Fruit fly (Drosophila melanogaster): ENCODE results near the gene 5PtaseI.

Gene 5PtaseI

DNA sequence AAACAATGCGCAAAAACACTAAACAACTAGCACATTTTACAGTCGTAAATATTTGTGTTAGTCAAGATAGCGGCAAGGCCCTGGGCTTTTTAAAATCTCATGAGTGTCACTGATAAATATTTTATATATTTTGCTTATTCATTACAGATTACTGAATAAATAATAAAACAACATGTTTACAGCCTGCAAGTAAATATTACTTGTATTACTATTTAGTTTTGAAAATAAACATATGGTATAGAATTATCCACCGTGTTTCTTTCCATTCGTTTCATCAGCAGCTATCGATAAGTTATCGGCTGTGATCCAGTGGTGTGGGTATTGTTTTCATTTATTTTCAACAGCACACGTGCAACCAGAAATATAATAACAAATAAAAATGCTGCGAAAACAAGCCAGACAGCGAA lies 29.6 kb upstream of the 5PtaseI start, which contains the start of the genes shams and CG11920 (continued):
- TF ChIP-seq Gsc (GFP tag; IDR thresholded peaks at IDR 0.05) = no peak

DNA sequence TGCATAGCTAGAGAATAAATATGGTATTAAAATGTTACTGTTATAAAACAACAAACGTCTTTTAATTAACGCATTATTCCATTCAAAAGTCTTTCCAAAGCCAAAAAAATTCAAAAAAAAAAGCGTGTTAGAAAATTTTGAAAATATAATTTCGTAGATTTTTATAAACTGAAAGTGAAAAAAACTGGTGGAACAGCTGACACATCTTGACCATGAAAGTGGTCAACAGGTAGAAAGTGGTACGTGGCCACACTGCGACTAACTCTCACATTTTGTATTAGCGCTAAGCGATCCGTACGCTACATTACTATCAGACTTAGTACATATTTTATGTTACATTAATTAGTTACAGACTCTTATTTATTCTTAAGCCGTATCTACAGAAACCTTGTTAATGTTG lies 25.9 kb upstream of the 5PtaseI start, which contains the start of gene CG11836:
Gene CG11836 (plus strand): TSS at position 256 of the 400 bp plus-strand sequence.
- no peak for TF ChIP-seq CG16863 (GFP tag; optimal IDR thresholded peaks at IDR 0.05)
- TF ChIP-seq MBD-R2 (GFP tag; IDR thresholded peaks at IDR 0.05) = 0 out of 2 replicates have a peak, but pooled peaks have one; percentile 8
- no peak for TF ChIP-seq Ets65A (GFP tag)
- no peak for TF ChIP-seq CG1602 (GFP tag; optimal IDR thresholded peaks at IDR 0.05)
- no peak for TF ChIP-seq CG7786 (GFP tag; optimal IDR thresholded peaks at IDR 0.05)
- no peak for TF ChIP-seq Gug (GFP tag; IDR thresholded peaks at IDR 0.05)
- TF ChIP-seq gce (GFP tag; IDR thresholded peaks at IDR 0.05) = no peak
- peak in 1 of 2 experiments; percentile 74 for TF ChIP-seq crp (GFP tag; optimal IDR thresholded peaks at IDR 0.05)
- peak; percentile 59 for TF ChIP-seq gfzf (GFP tag; optimal IDR thresholded peaks at IDR 0.05)
- no peak for TF ChIP-seq CG6765 (GFP tag; optimal IDR thresholded peaks at IDR 0.05)
- TF ChIP-seq row (GFP tag; IDR thresholded peaks at IDR 0.05) = 0 out of 3 replicates have a peak, but pooled peaks have one; percentile 29
- TF ChIP-seq CG10366 (GFP tag; IDR thresholded peaks at IDR 0.05) = no peak
- no peak for TF ChIP-seq Poxn (GFP tag; IDR thresholded peaks at IDR 0.05)
- no peak for TF ChIP-seq CG3065 (GFP tag; optimal IDR thresholded peaks at IDR 0.05)
- no peak for TF ChIP-seq CG12659 (GFP tag; optimal IDR thresholded peaks at IDR 0.05)
- no peak for TF ChIP-seq CG17612 (GFP tag; IDR thresholded peaks at IDR 0.05)
- TF ChIP-seq peb (GFP tag; IDR thresholded peaks at IDR 0.05) = no peak
- TF ChIP-seq tup (GFP tag; optimal IDR thresholded peaks at IDR 0.05) = no peak
- TF ChIP-seq Fer1 (GFP tag; optimal IDR thresholded peaks at IDR 0.05) = no peak
- no peak for TF ChIP-seq CG32532 (GFP tag; IDR thresholded peaks at IDR 0.05)
- TF ChIP-seq knrl (GFP tag; IDR thresholded peaks at IDR 0.05; ENCODE audit: partially characterized antibody) = no peak
- no peak for TF ChIP-seq CG7372 (GFP tag; IDR thresholded peaks at IDR 0.05)
- no peak for TF ChIP-seq CG32767 (GFP tag; IDR thresholded peaks at IDR 0.05)
- TF ChIP-seq sc (optimal IDR thresholded peaks at IDR 0.05) = no peak
- no peak for TF ChIP-seq sc (GFP tag; optimal IDR thresholded peaks at IDR 0.05)
- no peak for TF ChIP-seq CG13775 (GFP tag; optimal IDR thresholded peaks at IDR 0.05)

DNA sequence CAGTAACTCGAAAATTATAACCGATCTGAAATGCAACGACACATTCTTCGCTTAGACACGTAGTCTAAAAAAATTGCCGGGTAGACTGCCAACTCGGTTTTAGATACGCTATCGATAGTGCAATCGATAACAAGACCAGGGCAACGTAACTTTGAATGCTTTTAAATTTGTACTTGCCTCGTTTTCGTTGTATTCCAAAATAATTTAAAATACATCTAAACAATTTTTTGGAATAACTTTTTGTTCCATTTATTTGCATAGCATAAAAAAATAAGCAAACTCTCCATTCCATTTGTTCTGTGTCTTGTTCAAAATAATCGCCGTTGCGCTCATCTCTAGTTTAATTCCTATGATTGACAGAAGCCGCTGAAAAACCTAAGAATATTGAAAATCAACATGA lies 24.6 kb upstream of the 5PtaseI start, which contains the start of the genes Stt3B and CG11839:
Gene Stt3B (minus strand): TSS at position 69 of the 400 bp plus-strand sequence.
Gene CG11839 (plus strand): TSS at position 359 of the 400 bp plus-strand sequence.
- TF ChIP-seq CG7987 (GFP tag; optimal IDR thresholded peaks at IDR 0.05) (peak; percentile 30), CG12659 (GFP tag; optimal IDR thresholded peaks at IDR 0.05) (peak; percentile 85), Abd-B (GFP tag; optimal IDR thresholded peaks at IDR 0.05) (no peak), CG8478 (optimal IDR thresholded peaks at IDR 0.05) (no peak), Optix (GFP tag; IDR thresholded peaks at IDR 0.05) (peak; percentile 40; the same call in 1 of the 3 replicates), CG34376 (GFP tag; optimal IDR thresholded peaks at IDR 0.05) (peak; percentile 29), Atf-2 (GFP tag; optimal IDR thresholded peaks at IDR 0.05) (peak; percentile 70), jing (GFP tag; optimal IDR thresholded peaks at IDR 0.05) (no peak), CG18599 (GFP tag; optimal IDR thresholded peaks at IDR 0.05) (no peak), Mad (GFP tag; optimal IDR thresholded peaks at IDR 0.05) (peak; percentile 72), CG16815 (GFP tag; optimal IDR thresholded peaks at IDR 0.05) (no peak), sug (tag; optimal IDR thresholded peaks at IDR 0.05) (peak; percentile 81), CG12071 (GFP tag; optimal IDR thresholded peaks at IDR 0.05) (no peak), PHDP (tag; optimal IDR thresholded peaks at IDR 0.05) (peak; percentile 59), grau (tag; optimal IDR thresholded peaks at IDR 0.05) (peak; percentile 73), CG6765 (GFP tag; optimal IDR thresholded peaks at IDR 0.05) (peak; percentile 4), Dll (GFP tag; IDR thresholded peaks at IDR 0.05; ENCODE audit: partially characterized antibody) (peak; percentile 97), kay (GFP tag; optimal IDR thresholded peaks at IDR 0.05) (peak; percentile 48), gro (GFP tag; optimal IDR thresholded peaks at IDR 0.05) (peak; percentile 79), CG31365 (tag; optimal IDR thresholded peaks at IDR 0.05) (no peak), MESR4 (GFP tag; optimal IDR thresholded peaks at IDR 0.05) (peak; percentile 46), lov (optimal IDR thresholded peaks at IDR 0.05) (no peak), lov (GFP tag; IDR thresholded peaks at IDR 0.05) (no peak), Mes4 (GFP tag; optimal IDR thresholded peaks at IDR 0.05) (peak; percentile 53), CG7786 (GFP tag; optimal IDR thresholded peaks at IDR 0.05) (peak; percentile 83), HLHmδ (GFP tag; optimal IDR thresholded peaks at IDR 0.05) (no peak)
